Worm (Caenorhabditis elegans): ENCODE results near the gene ech-4.

ech-4 gene

ce11 chrII:10820679-10821078 lies at the start of gene ech-4:
Gene ech-4 (plus strand): TSS chrII:10821031.
- TF ChIP-seq ttx-3 (tag; optimal IDR thresholded peaks at IDR 0.05) = no peak
- TF ChIP-seq T23F11.4 (GFP tag; optimal IDR thresholded peaks at IDR 0.05) = no peak

DNA sequence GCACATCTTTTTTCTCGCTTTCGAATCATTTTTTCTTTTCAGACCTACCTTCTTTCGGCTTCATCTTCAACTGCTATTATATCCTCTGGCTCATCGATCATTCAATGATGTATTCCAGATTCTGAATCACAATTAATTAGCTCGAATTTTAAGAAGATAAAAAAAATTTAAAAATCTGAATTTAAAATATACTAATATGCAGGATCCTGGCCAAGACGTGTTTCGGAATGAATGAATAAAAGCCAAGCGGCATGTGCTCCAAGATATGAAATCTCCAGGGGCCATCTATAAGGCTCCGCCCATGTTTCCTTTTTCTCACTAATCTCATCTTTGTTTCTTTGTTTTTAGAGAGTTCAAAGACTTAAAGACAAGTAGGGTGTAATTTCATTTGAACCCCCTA lies 42.8 kb upstream of the ech-4 start, which contains the start of gene mpz-1:
mpz-1 (minus strand) TSS at position 101 of the 400 bp plus-strand sequence.
- TF ChIP-seq T23F11.4 (GFP tag; optimal IDR thresholded peaks at IDR 0.05) (no peak), unc-86 (tag; optimal IDR thresholded peaks at IDR 0.05) (no peak), pha-2 (tag; optimal IDR thresholded peaks at IDR 0.05) (no peak), ets-4 (tag; optimal IDR thresholded peaks at IDR 0.05) (no peak), ceh-2 (tag; optimal IDR thresholded peaks at IDR 0.05) (no peak), nhr-232 (tag; optimal IDR thresholded peaks at IDR 0.05) (no peak), elt-4 (tag; optimal IDR thresholded peaks at IDR 0.05) (no peak), ceh-24 (tag; optimal IDR thresholded peaks at IDR 0.05) (no peak), dve-1 (tag; optimal IDR thresholded peaks at IDR 0.05) (no peak), ztf-16 (tag; optimal IDR thresholded peaks at IDR 0.05) (no peak), npax-4 (tag; optimal IDR thresholded peaks at IDR 0.05) (no peak), ceh-9 (tag; optimal IDR thresholded peaks at IDR 0.05) (no peak), tbx-7 (tag; optimal IDR thresholded peaks at IDR 0.05) (no peak), eyg-1 (tag; optimal IDR thresholded peaks at IDR 0.05) (no peak), K02D7.2 (tag; optimal IDR thresholded peaks at IDR 0.05) (no peak), ceh-34 (tag; optimal IDR thresholded peaks at IDR 0.05) (no peak)

DNA sequence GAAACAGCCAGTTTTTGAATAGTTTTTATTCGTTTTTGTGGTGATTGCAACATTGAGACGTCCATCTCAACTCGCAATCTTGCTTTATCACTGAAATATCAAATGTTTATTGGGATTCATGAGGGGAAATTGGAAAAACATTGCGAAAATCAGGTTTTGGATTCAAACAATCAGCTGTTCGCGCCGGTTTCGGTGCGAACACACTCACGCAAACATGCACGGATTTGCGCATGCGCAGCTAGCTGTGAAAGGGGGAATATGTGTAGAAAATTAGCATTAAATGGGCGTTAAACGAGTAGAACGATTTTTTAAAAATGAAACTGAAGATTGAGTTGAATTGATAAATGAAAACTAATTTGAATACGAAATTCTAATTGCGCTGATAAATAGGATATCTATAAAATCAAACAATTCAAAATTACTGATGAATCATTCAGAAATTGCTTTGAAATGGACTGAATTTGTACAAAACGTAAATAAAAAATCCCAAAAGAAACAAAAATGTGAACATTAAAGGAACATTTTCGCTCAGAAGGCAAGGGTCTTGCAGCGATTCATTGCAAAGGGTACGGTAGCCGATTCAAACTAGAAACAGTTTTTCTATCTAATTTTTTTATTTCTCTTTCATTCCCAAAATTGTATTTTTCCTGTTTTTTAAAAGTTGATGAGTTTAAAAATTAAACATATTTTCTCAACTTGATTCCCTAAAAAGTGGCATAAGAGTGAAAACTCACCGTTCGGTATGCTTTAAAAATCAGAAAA lies 37.4 kb upstream of the ech-4 start, which contains the start of gene ect-2:
ect-2 (minus strand) TSS at position 762 of the 762 bp plus-strand sequence.
- TF ChIP-seq ref-2 (tag; optimal IDR thresholded peaks at IDR 0.05) (peak; percentile 17), hlh-30 (tag; optimal IDR thresholded peaks at IDR 0.05; ENCODE audit: insufficient read depth) (no peak)

ce11 chrII:10784248-10784647 lies 36.6 kb upstream of the ech-4 start:
- TF ChIP-seq ztf-16 (tag; optimal IDR thresholded peaks at IDR 0.05) = no peak
- TF ChIP-seq pat-9 (tag; optimal IDR thresholded peaks at IDR 0.05) = no peak
- no peak for TF ChIP-seq lin-11 (tag; optimal IDR thresholded peaks at IDR 0.05)
- TF ChIP-seq eyg-1 (tag; optimal IDR thresholded peaks at IDR 0.05) = no peak
- TF ChIP-seq T23F11.4 (GFP tag; optimal IDR thresholded peaks at IDR 0.05) = no peak
- TF ChIP-seq ahr-1 (tag; optimal IDR thresholded peaks at IDR 0.05) = no peak
- TF ChIP-seq fkh-6 (tag; optimal IDR thresholded peaks at IDR 0.05) = no peak
- no peak for TF ChIP-seq ttx-3 (tag; optimal IDR thresholded peaks at IDR 0.05)
- no peak for TF ChIP-seq ceh-45 (GFP tag; IDR thresholded peaks at IDR 0.05)
- no peak for TF ChIP-seq nhr-11 (tag; optimal IDR thresholded peaks at IDR 0.05)
- TF ChIP-seq ref-2 (tag; optimal IDR thresholded peaks at IDR 0.05) = no peak
- TF ChIP-seq pax-1 (tag; optimal IDR thresholded peaks at IDR 0.05) = no peak
- TF ChIP-seq hlh-13 (GFP tag; optimal IDR thresholded peaks at IDR 0.05) = no peak
- TF ChIP-seq zip-5 (tag; optimal IDR thresholded peaks at IDR 0.05) = no peak
- no peak for TF ChIP-seq sdc-2 (tag; optimal IDR thresholded peaks at IDR 0.05)
- no peak for TF ChIP-seq K02D7.2 (tag; optimal IDR thresholded peaks at IDR 0.05)
- TF ChIP-seq ceh-14 (tag; optimal IDR thresholded peaks at IDR 0.05) = no peak
- TF ChIP-seq nhr-232 (tag; optimal IDR thresholded peaks at IDR 0.05) = no peak

ce11 chrII:10784780-10785463 lies 35.9 kb upstream of the ech-4 start, which contains the start of gene cdl-1:
Gene cdl-1 (plus strand): TSS chrII:10785452.
- TF ChIP-seq pax-1 (tag; optimal IDR thresholded peaks at IDR 0.05) (peak; percentile 68), hlh-8 (tag; optimal IDR thresholded peaks at IDR 0.05) (no peak), ref-2 (tag; optimal IDR thresholded peaks at IDR 0.05) (peak; percentile 47), unc-42 (tag; optimal IDR thresholded peaks at IDR 0.05) (peak; percentile 22), hlh-30 (tag; optimal IDR thresholded peaks at IDR 0.05; ENCODE audit: insufficient read depth) (no peak), elt-2 (tag; optimal IDR thresholded peaks at IDR 0.05) (peak; percentile 4), ceh-14 (tag; optimal IDR thresholded peaks at IDR 0.05) (no peak)

Data from whole organism, late embryonic.